Worm (Caenorhabditis elegans) whole organism, late embryonic: ENCODE results near the gene irld-17.

Experiments used
- ceh-14 ChIP-seq: sonication (generic microtip); optimal IDR thresholded peaks from 2 replicates; lab custom pipeline; 2016; ENCODE audit warnings: missing genotype, missing genetic modification characterization, missing compliant biosample characterization
- ceh-22 ChIP-seq: sonication (generic microtip); optimal IDR thresholded peaks from 2 replicates; lab custom pipeline; 2017; ENCODE audit warnings: missing biosample characterization, missing genetic modification characterization
- ceh-9 ChIP-seq: sonication (generic microtip); optimal IDR thresholded peaks from 2 replicates; lab custom pipeline; 2016; ENCODE audit warnings: mild to moderate bottlenecking, missing genetic modification characterization, inconsistent platforms, missing compliant biosample characterization
- dve-1 ChIP-seq: sonication (generic microtip); optimal IDR thresholded peaks from 2 replicates; lab custom pipeline; 2017; ENCODE audit warnings: antibody characterized with exemption, mild to moderate bottlenecking, missing genetic modification characterization, missing compliant biosample characterization
- fkh-10 ChIP-seq: fragments of 150-350 bp; optimal IDR thresholded peaks from 2 replicates; lab custom pipeline; 2014; ENCODE audit warnings: missing biosample characterization, missing genetic modification reagents, missing genetic modification characterization
- hlh-13 ChIP-seq: fragments of 200-800 bp; sonication (Bioruptor generic); optimal IDR thresholded peaks from 2 replicates; lab custom pipeline; 2018; ENCODE audit warnings: mild to moderate bottlenecking, missing genetic modification characterization, missing compliant biosample characterization
- hlh-30 ChIP-seq: sonication (generic microtip); optimal IDR thresholded peaks from 2 replicates; lab custom pipeline; 2017; ENCODE audit warnings: antibody characterized with exemption, missing genetic modification characterization, missing compliant biosample characterization; ENCODE audit not compliant: insufficient read depth
- hlh-8 ChIP-seq: sonication (generic microtip); optimal IDR thresholded peaks from 2 replicates; lab custom pipeline; 2016; ENCODE audit warnings: missing genotype, missing genetic modification characterization, missing compliant biosample characterization
- lin-11 ChIP-seq: fragments of 200-800 bp; sonication (Bioruptor generic); optimal IDR thresholded peaks from 2 replicates; lab custom pipeline; 2018; ENCODE audit warnings: mild to moderate bottlenecking, missing genetic modification characterization, missing compliant biosample characterization
- nfya-1 ChIP-seq: sonication (generic microtip); optimal IDR thresholded peaks from 2 replicates; lab custom pipeline; 2017; ENCODE audit warnings: missing genetic modification characterization, mild to moderate bottlenecking, missing compliant biosample characterization, antibody characterized with exemption, moderate library complexity
- ref-2 ChIP-seq: sonication (generic microtip); optimal IDR thresholded peaks from 2 replicates; lab custom pipeline; 2016; ENCODE audit warnings: missing genetic modification characterization, missing compliant biosample characterization

ce11 chrV:1642199-1642598, 10.4 kb downstream of the irld-17 start, which contains the start of gene Y46H3D.1:
- TF ChIP-seq nfya-1 (tag; lab: Kevin White, UChicago) (no peak), ceh-9 (tag; lab: Kevin White, UChicago) (no peak), ceh-14 (tag; lab: Kevin White, UChicago) (no peak), fkh-10 (GFP tag; lab: Kevin White, UChicago) (no peak), ref-2 (tag; lab: Kevin White, UChicago) (no peak), hlh-8 (tag; lab: Kevin White, UChicago) (no peak), lin-11 (tag; lab: Kevin White, UChicago) (no peak), ceh-22 (tag; lab: Kevin White, UChicago) (no peak), dve-1 (tag; lab: Kevin White, UChicago) (no peak), hlh-30 (tag; lab: Kevin White, UChicago) (no peak), hlh-13 (no peak)
